Worm (Caenorhabditis elegans) whole organism, L4/young adult: ENCODE measurements around the gene C44B12.9.

ENCODE experiments used
- W03F9.2 ChIP-seq: fragments of 150-350 bp; optimal IDR thresholded peaks from 2 replicates; lab custom pipeline; 2014; ENCODE audit warnings: missing biosample characterization, missing genetic modification characterization
- dao-5 ChIP-seq: sonication (generic microtip); optimal IDR thresholded peaks from 2 replicates; lab custom pipeline; 2016; ENCODE audit warnings: missing genotype, missing genetic modification characterization, moderate library complexity, missing compliant biosample characterization
- him-1 ChIP-seq: sonication (generic microtip); optimal IDR thresholded peaks from 2 replicates; lab custom pipeline; 2016; ENCODE audit warnings: missing genotype, missing genetic modification reagents, missing genetic modification characterization, missing compliant biosample characterization

- TF ChIP-seq him-1 (peak; percentile 94), W03F9.2 (tag; lab: Kevin White, UChicago) (peak; percentile 97), dao-5 (no peak)
Observed at ce11 chrIV:1093870-1094564, 10.4 kb downstream of the C44B12.9 start, which contains the start of the genes cct-8 and Y55F3AR.2.
